Worm (Caenorhabditis elegans) whole organism, L4 larva: ENCODE results near the gene col-109.

Source experiments
- F10B5.3 ChIP-seq: sonication (generic microtip); optimal IDR thresholded peaks from 2 replicates; lab custom pipeline; 2016; ENCODE audit warnings: mild to moderate bottlenecking, missing genetic modification characterization, missing compliant biosample characterization
- F26F4.8 ChIP-seq: fragments of 200-800 bp; sonication (Bioruptor generic); conservative IDR thresholded peaks from 2 replicates; pipeline ENCODE4 v1.3.6; 2022; ENCODE audit warnings: missing genetic modification characterization, missing compliant biosample characterization
- F37D6.2 ChIP-seq: sonication (generic microtip); optimal IDR thresholded peaks from 2 replicates; lab custom pipeline; 2016; ENCODE audit warnings: mild to moderate bottlenecking, missing genetic modification characterization, missing compliant biosample characterization
- F49E8.2 ChIP-seq: sonication (generic microtip); optimal IDR thresholded peaks from 2 replicates; lab custom pipeline; 2016; ENCODE audit warnings: missing compliant biosample characterization, mild to moderate bottlenecking, missing genetic modification characterization, borderline replicate concordance
- R02D3.7 ChIP-seq: fragments of 150-350 bp; sonication (generic microtip); optimal IDR thresholded peaks from 3 replicates; lab custom pipeline; 2014; ENCODE audit warnings: missing biosample characterization, missing genetic modification characterization
- T26A8.4 ChIP-seq: fragments of 200-800 bp; sonication (Bioruptor generic); IDR thresholded peaks from 2 replicates; pipeline ENCODE4 v1.3.6; 2022; ENCODE audit warnings: missing genetic modification characterization, missing compliant biosample characterization
- Y105C5A.15 ChIP-seq: fragments of 200-800 bp; sonication (Bioruptor generic); IDR thresholded peaks from 2 replicates; pipeline ENCODE4 v1.3.6; 2022; ENCODE audit warnings: missing genetic modification characterization, missing compliant biosample characterization
- Y48G9A.11 ChIP-seq: fragments of 200-800 bp; sonication (Bioruptor generic); IDR thresholded peaks from 2 replicates; pipeline ENCODE4 v1.3.6; 2022; ENCODE audit warnings: missing genetic modification reagents, missing genetic modification characterization, missing compliant biosample characterization
- ZK337.2 ChIP-seq: fragments of 200-800 bp; sonication (Bioruptor generic); IDR thresholded peaks from 2 replicates; pipeline ENCODE4 v1.3.6; 2022; ENCODE audit warnings: missing genetic modification reagents, missing genetic modification characterization, missing compliant biosample characterization
- ZK546.5 ChIP-seq, 2 experiments: sonication (generic microtip); optimal IDR thresholded peaks; 2 replicates each; lab custom pipeline; 2017; ENCODE audit warnings: missing biosample characterization in 2 of 2, missing genetic modification characterization in 2 of 2
- ama-1 ChIP-seq: fragments of 150-350 bp; optimal IDR thresholded peaks from 2 replicates; lab custom pipeline; 2014; ENCODE audit warnings: inconsistent platforms, mixed read lengths
- arid-1 ChIP-seq: fragments of 200-800 bp; sonication (Bioruptor generic); conservative IDR thresholded peaks from 2 replicates; pipeline ENCODE4 v1.3.6; 2022; ENCODE audit warnings: missing genetic modification reagents, missing genetic modification characterization, missing compliant biosample characterization
- attf-4 ChIP-seq: sonication (generic microtip); optimal IDR thresholded peaks from 3 replicates; lab custom pipeline; 2017; ENCODE audit warnings: missing biosample characterization, missing genetic modification characterization
- ceh-32 ChIP-seq: sonication (generic microtip); optimal IDR thresholded peaks from 2 replicates; lab custom pipeline; 2016; ENCODE audit warnings: mild to moderate bottlenecking, missing genetic modification characterization, missing compliant biosample characterization; ENCODE audit not compliant: poor library complexity
- ceh-82 ChIP-seq: sonication (generic microtip); optimal IDR thresholded peaks from 2 replicates; lab custom pipeline; 2017; ENCODE audit warnings: missing biosample characterization, missing genetic modification characterization
- ces-1 ChIP-seq: fragments of 150-350 bp; sonication (generic microtip); optimal IDR thresholded peaks from 4 replicates; lab custom pipeline; 2014; ENCODE audit warnings: missing biosample characterization, missing genetic modification reagents, missing genetic modification characterization
- cey-2 ChIP-seq: sonication (generic microtip); optimal IDR thresholded peaks from 3 replicates; lab custom pipeline; 2017; ENCODE audit warnings: missing genetic modification characterization, mild to moderate bottlenecking, missing compliant biosample characterization, antibody characterized with exemption, borderline replicate concordance; ENCODE audit not compliant: insufficient read depth
- ctbp-1 ChIP-seq: fragments of 200-800 bp; sonication (Bioruptor generic); IDR thresholded peaks from 2 replicates; pipeline ENCODE4 v1.3.6; 2022; ENCODE audit warnings: missing genetic modification reagents, missing genetic modification characterization, missing compliant biosample characterization
- daf-16 ChIP-seq, 3 experiments: sonication (generic microtip); optimal IDR thresholded peaks; 2 replicates each; lab custom pipeline; 2016 to 2017; ENCODE audit warnings: missing genetic modification characterization in 3 of 3, missing genetic modification reagents in 3 of 3, mild to moderate bottlenecking in 2 of 3, missing compliant biosample characterization in 2 of 3, missing biosample characterization in 1 of 3, moderate library complexity in 1 of 3
- dmd-8 ChIP-seq: fragments of 200-800 bp; sonication (Bioruptor generic); IDR thresholded peaks from 2 replicates; pipeline ENCODE4 v1.3.6; 2022; ENCODE audit warnings: missing genetic modification characterization, missing compliant biosample characterization
- duxl-1 ChIP-seq: sonication (generic microtip); optimal IDR thresholded peaks from 2 replicates; lab custom pipeline; 2016; ENCODE audit warnings: mild to moderate bottlenecking, missing genetic modification characterization, moderate library complexity, missing compliant biosample characterization; ENCODE audit not compliant: poor library complexity
- fkh-10 ChIP-seq: fragments of 150-350 bp; optimal IDR thresholded peaks from 2 replicates; lab custom pipeline; 2014; ENCODE audit warnings: missing biosample characterization, missing genetic modification reagents, missing genetic modification characterization
- gei-8 ChIP-seq: fragments of 200-800 bp; sonication (Bioruptor generic); optimal IDR thresholded peaks from 2 replicates; lab custom pipeline; 2018; ENCODE audit warnings: mild to moderate bottlenecking, missing genetic modification characterization, missing compliant biosample characterization
- hlh-11 ChIP-seq: fragments of 200-800 bp; sonication (Bioruptor generic); optimal IDR thresholded peaks from 2 replicates; lab custom pipeline; 2018; ENCODE audit warnings: mild to moderate bottlenecking, missing genetic modification characterization, missing compliant biosample characterization
- lim-7 ChIP-seq: fragments of 200-800 bp; sonication (Bioruptor generic); IDR thresholded peaks from 2 replicates; pipeline ENCODE4 v1.3.6; 2022; ENCODE audit warnings: missing genetic modification characterization, missing compliant biosample characterization
- lin-15B ChIP-seq: fragments of 150-350 bp; sonication (generic microtip); optimal IDR thresholded peaks from 3 replicates; lab custom pipeline; 2014; ENCODE audit warnings: missing biosample characterization, missing genetic modification characterization
- lin-29 ChIP-seq: fragments of 200-800 bp; sonication (Bioruptor generic); IDR thresholded peaks from 2 replicates; pipeline ENCODE4 v1.3.6; 2022; ENCODE audit warnings: missing genetic modification reagents, missing genetic modification characterization, missing compliant biosample characterization
- lin-38 ChIP-seq: fragments of 200-800 bp; sonication (Bioruptor generic); IDR thresholded peaks from 2 replicates; pipeline ENCODE4 v1.3.6; 2022; ENCODE audit warnings: missing genetic modification reagents, missing genetic modification characterization, missing compliant biosample characterization
- lsy-2 ChIP-seq, 2 experiments: fragments of 150-350 bp in 1 of 2; sonication (generic microtip) in 1 of 2; optimal IDR thresholded peaks; 2 replicates each; lab custom pipeline; 2014 to 2017; ENCODE audit warnings: missing biosample characterization in 2 of 2, missing genetic modification characterization in 2 of 2
- mdl-1 ChIP-seq, 2 experiments: fragments of 150-350 bp in 1 of 2; sonication (generic microtip) in 1 of 2; optimal IDR thresholded peaks; 2 replicates each; lab custom pipeline; 2014 to 2017; ENCODE audit warnings: missing biosample characterization in 2 of 2, missing genetic modification characterization in 2 of 2
- mep-1 ChIP-seq: fragments of 150-350 bp; sonication (generic microtip); optimal IDR thresholded peaks from 3 replicates; lab custom pipeline; 2014; ENCODE audit warnings: missing biosample characterization, missing genetic modification characterization
- nhr-102 ChIP-seq: sonication (generic microtip); optimal IDR thresholded peaks from 2 replicates; lab custom pipeline; 2016; ENCODE audit warnings: mild to moderate bottlenecking, missing genetic modification characterization, moderate library complexity, missing compliant biosample characterization
- nhr-111 ChIP-seq: fragments of 200-800 bp; sonication (Bioruptor generic); optimal IDR thresholded peaks from 2 replicates; lab custom pipeline; 2018; ENCODE audit warnings: mild to moderate bottlenecking, missing genetic modification characterization, missing compliant biosample characterization
- nhr-237 ChIP-seq: sonication (generic microtip); optimal IDR thresholded peaks from 2 replicates; lab custom pipeline; 2017; ENCODE audit warnings: missing biosample characterization, missing genetic modification characterization
- nhr-25 ChIP-seq: sonication (generic microtip); optimal IDR thresholded peaks from 2 replicates; lab custom pipeline; 2017; ENCODE audit warnings: missing genetic modification characterization, mild to moderate bottlenecking, missing compliant biosample characterization, antibody characterized with exemption, moderate library complexity, borderline replicate concordance; ENCODE audit not compliant: insufficient read depth
- nhr-28 ChIP-seq: fragments of 150-350 bp; optimal IDR thresholded peaks from 2 replicates; lab custom pipeline; 2014; ENCODE audit warnings: missing biosample characterization, missing genetic modification characterization
- nhr-76 ChIP-seq: fragments of 150-350 bp; optimal IDR thresholded peaks from 2 replicates; lab custom pipeline; 2014; ENCODE audit warnings: missing biosample characterization, missing genetic modification characterization
- pha-4 ChIP-seq, 2 experiments: fragments of 150-350 bp in 1 of 2; fragments of 200-800 bp in 1 of 2; sonication (Bioruptor generic) in 1 of 2; IDR thresholded peaks in 1 of 2; optimal IDR thresholded peaks in 1 of 2; 2 replicates each; pipeline versions ENCODE4 v1.3.6 to Lab custom; 2014 to 2022; ENCODE audit warnings: missing genetic modification characterization in 2 of 2, missing genetic modification reagents in 2 of 2, missing biosample characterization in 1 of 2, missing compliant biosample characterization in 1 of 2
- php-3 ChIP-seq: fragments of 200-800 bp; sonication (Bioruptor generic); IDR thresholded peaks from 2 replicates; pipeline ENCODE4 v1.3.6; 2022; ENCODE audit warnings: missing genetic modification reagents, missing genetic modification characterization, missing compliant biosample characterization
- pqm-1 ChIP-seq: sonication (generic microtip); optimal IDR thresholded peaks from 2 replicates; lab custom pipeline; 2017; ENCODE audit warnings: missing biosample characterization, missing genetic modification characterization
- rbr-2 ChIP-seq: sonication (generic microtip); optimal IDR thresholded peaks from 2 replicates; lab custom pipeline; 2016; ENCODE audit warnings: missing genotype, missing genetic modification characterization, missing compliant biosample characterization
- sdz-12 ChIP-seq: fragments of 200-800 bp; sonication (Bioruptor generic); optimal IDR thresholded peaks from 2 replicates; lab custom pipeline; 2018; ENCODE audit warnings: mild to moderate bottlenecking, missing genetic modification characterization, missing compliant biosample characterization
- set-16 ChIP-seq: fragments of 200-800 bp; sonication (Bioruptor generic); IDR thresholded peaks from 2 replicates; pipeline ENCODE4 v1.3.6; 2022; ENCODE audit warnings: missing genetic modification reagents, missing genetic modification characterization, missing compliant biosample characterization
- snpc-1.2 ChIP-seq: fragments of 200-800 bp; sonication (Bioruptor generic); IDR thresholded peaks from 2 replicates; pipeline ENCODE4 v1.3.6; 2022; ENCODE audit warnings: missing genetic modification reagents, missing genetic modification characterization, missing compliant biosample characterization
- snpc-4 ChIP-seq: fragments of 150-350 bp; optimal IDR thresholded peaks from 2 replicates; lab custom pipeline; 2014; ENCODE audit warnings: missing biosample characterization, missing genetic modification characterization
- unc-130 ChIP-seq: sonication (generic microtip); optimal IDR thresholded peaks from 2 replicates; lab custom pipeline; 2016; ENCODE audit warnings: missing genetic modification reagents, missing genetic modification characterization, missing compliant biosample characterization
- unc-39 ChIP-seq: sonication (generic microtip); optimal IDR thresholded peaks from 2 replicates; lab custom pipeline; 2017; ENCODE audit warnings: missing biosample characterization, missing genetic modification characterization
- zag-1 ChIP-seq: fragments of 150-350 bp; optimal IDR thresholded peaks from 2 replicates; lab custom pipeline; 2014; ENCODE audit warnings: missing biosample characterization, missing genetic modification characterization
- ztf-7 ChIP-seq: fragments of 150-350 bp; optimal IDR thresholded peaks from 2 replicates; lab custom pipeline; 2014; ENCODE audit warnings: missing biosample characterization, missing genetic modification characterization

col-109 gene

DNA sequence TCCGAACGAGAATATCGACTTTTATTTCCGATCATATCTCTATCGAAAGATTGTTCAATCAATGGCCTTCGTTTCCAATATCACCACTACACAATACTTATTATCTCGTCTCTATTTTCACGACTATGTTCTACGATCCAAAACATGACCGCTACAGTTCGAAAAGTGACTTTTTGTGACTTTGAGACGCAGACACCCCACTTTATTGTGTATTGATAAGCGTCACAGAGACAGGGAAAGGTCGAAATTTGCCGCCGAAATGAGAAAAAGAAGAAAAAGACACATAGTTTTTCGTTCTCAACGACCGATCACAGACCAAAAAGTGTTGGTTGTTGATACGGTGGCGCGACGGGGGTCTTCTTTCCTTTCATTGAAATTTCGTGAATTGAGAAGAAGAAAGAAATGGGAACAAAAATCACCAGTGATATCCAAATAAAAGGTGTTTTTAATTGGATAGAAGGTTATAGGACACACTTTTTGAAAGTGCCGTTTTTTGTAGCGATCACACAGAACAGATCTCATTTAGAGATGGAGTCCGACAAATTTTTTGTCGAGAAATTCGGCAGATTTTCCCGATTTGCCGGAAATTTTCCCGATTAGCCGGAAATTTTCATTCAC is 39.4 kb upstream of the col-109 start (continued):
- TF ChIP-seq pqm-1 (tag; lab: Kevin White, UChicago) (peak; percentile 56), F37D6.2 (no peak), lsy-2 (tag; optimal IDR thresholded peaks at IDR 0.05; lab: Kevin White, UChicago) (peak in 1 of 2 experiments; percentile 27), mep-1 (tag; lab: Kevin White, UChicago) (peak; percentile 25), dmd-8 (no peak), ctbp-1 (GFP tag; lab: Robert Waterston, UW) (no peak), sdz-12 (GFP tag; lab: Kevin White, UChicago) (no peak), arid-1 (no peak), daf-16 (GFP tag; optimal IDR thresholded peaks at IDR 0.05; lab: Kevin White, UChicago) (no peak), daf-16 (tag; optimal IDR thresholded peaks at IDR 0.05; lab: Kevin White, UChicago) (peak; percentile 65), T26A8.4 (GFP tag; lab: Robert Waterston, UW) (no peak), ces-1 (GFP tag; lab: Kevin White, UChicago) (no peak), nhr-28 (tag; lab: Kevin White, UChicago) (peak; percentile 92), ceh-32 (no peak), F10B5.3 (no peak), mdl-1 (tag; optimal IDR thresholded peaks at IDR 0.05; lab: Kevin White, UChicago) (peak in 1 of 2 experiments; percentile 50), nhr-237 (tag; lab: Kevin White, UChicago) (no peak), unc-130 (no peak), F26F4.8 (GFP tag; lab: Robert Waterston, UW) (no peak), zag-1 (tag; lab: Kevin White, UChicago) (no peak), lin-15B (tag; lab: Kevin White, UChicago) (no peak), cey-2 (tag; lab: Kevin White, UChicago) (no peak), rbr-2 (tag; lab: Kevin White, UChicago) (no peak), ama-1 (lab: Kevin White, UChicago) (no peak), set-16 (GFP tag; lab: Robert Waterston, UW) (no peak), R02D3.7 (tag; lab: Kevin White, UChicago) (no peak), ZK546.5 (tag; optimal IDR thresholded peaks at IDR 0.05; lab: Kevin White, UChicago) (no peak), nhr-102 (tag; lab: Kevin White, UChicago) (peak; percentile 47), lin-38 (GFP tag; lab: Robert Waterston, UW) (no peak)

DNA sequence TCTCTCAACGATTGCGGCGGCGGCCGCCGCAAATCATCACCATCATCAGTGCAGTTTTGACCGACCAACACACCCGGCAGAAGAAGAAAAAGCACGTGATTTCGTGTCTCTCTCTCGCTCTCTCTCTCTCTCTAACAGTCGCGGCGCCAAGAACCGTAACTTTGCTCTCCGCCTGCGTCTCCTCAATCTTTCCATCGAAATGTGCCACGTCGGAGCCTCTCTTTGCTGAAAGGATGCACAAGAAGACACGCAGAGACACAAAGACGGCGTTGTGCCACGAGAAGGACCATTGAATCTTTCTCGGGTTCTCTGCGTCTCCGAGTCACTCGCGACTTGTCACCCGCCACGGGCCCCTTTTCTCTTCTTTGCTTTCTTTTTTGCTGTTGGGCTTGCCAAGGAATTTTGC is 37.8 kb upstream of the col-109 start:
- no peak for TF ChIP-seq unc-39
- TF ChIP-seq pha-4 (GFP tag; IDR thresholded peaks at IDR 0.05; lab: Robert Waterston, UW) = peak; percentile 73
- no peak for TF ChIP-seq pha-4 (tag; optimal IDR thresholded peaks at IDR 0.05; lab: Kevin White, UChicago)
- TF ChIP-seq lin-29 = no peak
- TF ChIP-seq Y105C5A.15 = no peak
- no peak for TF ChIP-seq ceh-82 (tag; lab: Kevin White, UChicago)
- peak; percentile 19 for TF ChIP-seq duxl-1 (tag; lab: Kevin White, UChicago)
- no peak for TF ChIP-seq attf-4 (tag; lab: Kevin White, UChicago)
- peak; percentile 49; the same call in 1 of the 2 replicates for TF ChIP-seq php-3 (GFP tag; lab: Robert Waterston, UW)
- TF ChIP-seq snpc-4 = no peak
- peak; percentile 30 for TF ChIP-seq nhr-25
- TF ChIP-seq ces-1 (GFP tag; lab: Kevin White, UChicago) = no peak
- peak; percentile 56 for TF ChIP-seq fkh-10 (GFP tag; lab: Kevin White, UChicago)
- peak; percentile 93 for TF ChIP-seq hlh-11 (tag; lab: Kevin White, UChicago)
- TF ChIP-seq ztf-7 = no peak
- no peak for TF ChIP-seq snpc-1.2
- peak; percentile 61 for TF ChIP-seq gei-8 (GFP tag; lab: Kevin White, UChicago)
- no peak for TF ChIP-seq nhr-76 (tag; lab: Kevin White, UChicago)
- TF ChIP-seq Y48G9A.11 (GFP tag; lab: Robert Waterston, UW) = no peak
- TF ChIP-seq lim-7 (GFP tag; lab: Robert Waterston, UW) = no peak
- no peak for TF ChIP-seq F49E8.2 (tag; lab: Kevin White, UChicago)
- TF ChIP-seq ZK337.2 (GFP tag; lab: Robert Waterston, UW) = no peak
- TF ChIP-seq F26F4.8 (GFP tag; lab: Robert Waterston, UW) = no peak
- TF ChIP-seq unc-130 = no peak
- TF ChIP-seq nhr-111 (GFP tag; lab: Kevin White, UChicago) = no peak
- TF ChIP-seq T26A8.4 (GFP tag; lab: Robert Waterston, UW) = peak; percentile 63; the same call in 1 of the 2 replicates
